Worm (Caenorhabditis elegans) whole organism, L4 larva: ENCODE data around the gene clec-166.

Source experiments
- dpl-1 ChIP-seq: fragments of 150-350 bp; optimal IDR thresholded peaks from 2 replicates; lab custom pipeline; 2014; ENCODE audit warnings: missing biosample characterization, missing genetic modification reagents, missing genetic modification characterization
- fos-1 ChIP-seq: fragments of 150-350 bp; optimal IDR thresholded peaks from 2 replicates; lab custom pipeline; 2014; ENCODE audit warnings: missing biosample characterization, missing genetic modification characterization
- lin-13 ChIP-seq: fragments of 150-350 bp; optimal IDR thresholded peaks from 2 replicates; lab custom pipeline; 2014; ENCODE audit warnings: missing biosample characterization, missing genetic modification reagents, missing genetic modification characterization
- lsy-2 ChIP-seq, 2 experiments: fragments of 150-350 bp in 1 of 2; sonication (generic microtip) in 1 of 2; optimal IDR thresholded peaks; 2 replicates each; lab custom pipeline; 2014 to 2017; ENCODE audit warnings: missing biosample characterization in 2 of 2, missing genetic modification characterization in 2 of 2
- mdl-1 ChIP-seq, 2 experiments: fragments of 150-350 bp in 1 of 2; sonication (generic microtip) in 1 of 2; optimal IDR thresholded peaks; 2 replicates each; lab custom pipeline; 2014 to 2017; ENCODE audit warnings: missing biosample characterization in 2 of 2, missing genetic modification characterization in 2 of 2
- nhr-11 ChIP-seq: fragments of 150-350 bp; optimal IDR thresholded peaks from 2 replicates; lab custom pipeline; 2014; ENCODE audit warnings: missing biosample characterization, missing genetic modification characterization
- nhr-111 ChIP-seq: fragments of 200-800 bp; sonication (Bioruptor generic); optimal IDR thresholded peaks from 2 replicates; lab custom pipeline; 2018; ENCODE audit warnings: mild to moderate bottlenecking, missing genetic modification characterization, missing compliant biosample characterization
- nhr-237 ChIP-seq: sonication (generic microtip); optimal IDR thresholded peaks from 2 replicates; lab custom pipeline; 2017; ENCODE audit warnings: missing biosample characterization, missing genetic modification characterization
- skn-1 ChIP-seq: fragments of 150-350 bp; optimal IDR thresholded peaks from 2 replicates; lab custom pipeline; 2014; ENCODE audit warnings: missing biosample characterization, missing genetic modification characterization
- snpc-4 ChIP-seq: fragments of 150-350 bp; optimal IDR thresholded peaks from 2 replicates; lab custom pipeline; 2014; ENCODE audit warnings: missing biosample characterization, missing genetic modification characterization

DNA sequence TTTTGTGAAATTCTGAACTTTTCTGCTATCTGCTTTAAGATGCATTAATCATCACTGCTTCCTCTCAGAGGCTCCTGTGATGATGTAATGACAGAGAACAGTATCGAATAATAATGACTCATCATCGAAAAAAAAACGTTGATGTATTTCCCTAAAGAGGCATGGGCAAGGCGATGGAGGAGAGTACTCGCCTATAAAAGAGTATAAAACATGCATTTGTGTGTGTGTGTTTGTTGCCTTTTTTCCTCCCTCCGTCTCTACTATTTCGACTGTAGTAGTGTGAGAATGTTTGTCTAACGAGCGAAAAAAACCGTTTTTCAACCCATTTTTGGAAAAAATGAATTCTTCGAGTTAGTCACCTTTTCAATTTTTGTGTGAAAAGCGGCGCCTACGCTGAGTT is 33.7 kb upstream of the clec-166 start:
- no peak for TF ChIP-seq mdl-1 (tag; optimal IDR thresholded peaks at IDR 0.05; lab: Kevin White, UChicago)
- no peak for TF ChIP-seq nhr-237 (tag; lab: Kevin White, UChicago)
- TF ChIP-seq nhr-11 (tag; lab: Kevin White, UChicago): no peak
- TF ChIP-seq lsy-2 (tag; optimal IDR thresholded peaks at IDR 0.05; lab: Kevin White, UChicago): no peak
- TF ChIP-seq dpl-1 (GFP tag; lab: Kevin White, UChicago): no peak
- no peak for TF ChIP-seq lin-13 (GFP tag; lab: Kevin White, UChicago)
- TF ChIP-seq nhr-111 (GFP tag; lab: Kevin White, UChicago): no peak
- no peak for TF ChIP-seq fos-1 (tag; lab: Kevin White, UChicago)
- no peak for TF ChIP-seq skn-1
- TF ChIP-seq snpc-4 (tag; lab: Kevin White, UChicago): no peak
